Worm (Caenorhabditis elegans): ENCODE results near the gene srg-46.

The srg-46 gene

DNA sequence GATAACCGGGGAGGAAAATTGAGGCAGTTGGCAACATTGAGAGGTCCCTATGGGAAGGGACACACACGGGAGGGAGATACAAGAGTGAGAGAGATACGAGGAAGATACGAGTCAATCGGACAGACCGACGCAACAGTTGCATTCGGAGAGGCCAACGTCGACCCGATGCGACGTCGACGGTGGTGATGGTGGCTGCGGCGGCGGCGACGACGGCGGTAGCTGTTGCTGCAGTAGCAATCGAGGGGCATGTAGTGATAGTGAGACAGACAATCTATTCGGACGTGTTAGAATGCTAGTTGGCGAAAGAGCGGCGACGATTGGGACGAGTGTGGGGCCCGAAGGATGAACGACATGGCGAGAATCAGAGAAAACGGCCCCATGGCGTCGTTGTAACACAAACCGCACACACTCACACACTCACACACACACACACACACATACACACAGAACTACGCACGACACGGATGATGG, 29.9 kb downstream of the srg-46 start (continued):
- 0 out of 2 replicates have a peak, but pooled peaks have one; percentile 9 for TF ChIP-seq D1046.2 (GFP tag; IDR thresholded peaks at IDR 0.05)
- TF ChIP-seq ctbp-1 (GFP tag; IDR thresholded peaks at IDR 0.05): peak; percentile 41; the same call in 1 of the 2 replicates
- 0 out of 2 replicates have a peak, but pooled peaks have one; percentile 15 for TF ChIP-seq egl-43 (GFP tag; IDR thresholded peaks at IDR 0.05)
- TF ChIP-seq mep-1 (tag; optimal IDR thresholded peaks at IDR 0.05): peak; percentile 10
- TF ChIP-seq mes-2 (tag; optimal IDR thresholded peaks at IDR 0.05; ENCODE audit: poor library complexity, severe bottlenecking): no peak

DNA sequence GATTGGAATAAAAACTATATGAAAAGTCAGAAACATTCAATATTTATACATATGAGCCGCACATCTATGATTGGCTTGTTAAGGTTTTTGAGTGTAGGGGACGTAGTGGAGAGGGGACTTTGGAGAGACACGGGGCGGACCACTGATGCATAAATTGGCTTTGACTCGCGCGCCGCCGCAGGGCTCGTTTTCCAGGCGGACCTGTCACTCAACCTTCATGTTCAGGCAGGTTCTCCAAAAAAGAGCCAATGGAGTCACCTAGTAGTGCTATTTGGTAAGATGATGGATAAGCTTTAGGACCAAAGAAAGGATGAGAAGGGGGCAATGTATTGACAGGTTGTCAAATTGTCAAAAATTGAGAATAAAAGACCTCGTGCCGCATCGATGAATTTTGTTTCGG, 31.5 kb downstream of the srg-46 start:
- TF ChIP-seq unc-62 (GFP tag; optimal IDR thresholded peaks at IDR 0.05 in 1 of 2): peak in 1 of 2 experiments; percentile 82
- TF ChIP-seq unc-62 (tag; optimal IDR thresholded peaks at IDR 0.05): no peak
- TF ChIP-seq egl-43 (GFP tag; IDR thresholded peaks at IDR 0.05): peak; percentile 55; the same call in 1 of the 2 replicates
- TF ChIP-seq nhr-76 (tag; optimal IDR thresholded peaks at IDR 0.05): no peak
- 0 out of 2 replicates have a peak, but pooled peaks have one; percentile 12 for TF ChIP-seq ceh-20 (GFP tag; IDR thresholded peaks at IDR 0.05)
- 0 out of 2 replicates have a peak, but pooled peaks have one; percentile 16 for TF ChIP-seq set-16 (GFP tag; IDR thresholded peaks at IDR 0.05)

DNA sequence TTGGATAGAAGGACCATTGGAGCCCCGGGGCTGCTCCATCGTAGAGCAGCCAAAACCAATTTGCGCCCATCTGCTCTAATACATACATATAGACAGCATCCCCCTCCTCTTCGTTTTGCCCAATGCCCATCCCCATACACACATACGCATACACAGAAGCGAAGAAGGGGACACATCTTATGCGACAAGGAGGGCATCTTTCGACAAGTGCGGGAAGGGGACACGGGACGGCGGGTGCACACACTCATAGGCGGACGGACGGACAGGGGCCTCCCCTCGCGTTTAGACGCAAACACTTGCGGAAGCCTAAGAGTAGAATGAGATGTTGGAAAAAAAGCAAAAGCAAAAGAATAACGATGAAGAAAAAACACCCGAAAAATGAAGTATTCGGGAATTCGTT, 32.9 kb downstream of the srg-46 start:
- no peak for TF ChIP-seq lin-13 (GFP tag; optimal IDR thresholded peaks at IDR 0.05)
- TF ChIP-seq ceh-32 (tag; optimal IDR thresholded peaks at IDR 0.05; ENCODE audit: poor library complexity): no peak
- no peak for TF ChIP-seq R02D3.7 (tag; optimal IDR thresholded peaks at IDR 0.05)
- TF ChIP-seq T26A8.4 (GFP tag; IDR thresholded peaks at IDR 0.05): no peak
- TF ChIP-seq nhr-102 (tag; optimal IDR thresholded peaks at IDR 0.05): no peak
- TF ChIP-seq zfp-2 (tag; optimal IDR thresholded peaks at IDR 0.05): no peak
- no peak for TF ChIP-seq mxl-2 (GFP tag; conservative IDR thresholded peaks at IDR 0.05)
- no peak for TF ChIP-seq lin-15B (tag; optimal IDR thresholded peaks at IDR 0.05)
- TF ChIP-seq skn-1 (tag; optimal IDR thresholded peaks at IDR 0.05): no peak
- no peak for TF ChIP-seq snpc-1.2 (GFP tag; IDR thresholded peaks at IDR 0.05)
- 0 out of 4 replicates have a peak, but pooled peaks of 1 of the 2 experiments have one; percentile 41 for TF ChIP-seq madf-5 (GFP tag; IDR thresholded peaks at IDR 0.05)
- no peak for TF ChIP-seq nhr-111 (GFP tag; optimal IDR thresholded peaks at IDR 0.05)
- TF ChIP-seq sdz-12 (GFP tag; optimal IDR thresholded peaks at IDR 0.05): no peak
- TF ChIP-seq ceh-28 (tag; optimal IDR thresholded peaks at IDR 0.05): no peak
- peak; percentile 4 for TF ChIP-seq gei-8 (GFP tag; optimal IDR thresholded peaks at IDR 0.05)
- no peak for TF ChIP-seq arid-1 (GFP tag; conservative IDR thresholded peaks at IDR 0.05)
- TF ChIP-seq hmg-1.1 (GFP tag; IDR thresholded peaks at IDR 0.05): peak; percentile 28
- no peak for TF ChIP-seq lin-38 (GFP tag; IDR thresholded peaks at IDR 0.05)
- TF ChIP-seq lin-39 (tag; optimal IDR thresholded peaks at IDR 0.05): no peak
- no peak for TF ChIP-seq ceh-44 (GFP tag; IDR thresholded peaks at IDR 0.05)
- no peak for TF ChIP-seq fkh-10 (GFP tag; optimal IDR thresholded peaks at IDR 0.05)
- TF ChIP-seq ztf-11 (tag; optimal IDR thresholded peaks at IDR 0.05): no peak
- no peak for TF ChIP-seq nhr-28 (tag; optimal IDR thresholded peaks at IDR 0.05)
- no peak for TF ChIP-seq mdt-29 (GFP tag; IDR thresholded peaks at IDR 0.05)
- 0 out of 2 replicates have a peak, but pooled peaks have one; percentile 43 for TF ChIP-seq ctbp-1 (GFP tag; IDR thresholded peaks at IDR 0.05)
- no peak for TF ChIP-seq F26F4.8 (GFP tag; conservative IDR thresholded peaks at IDR 0.05)
- no peak for TF ChIP-seq dpl-1 (GFP tag; optimal IDR thresholded peaks at IDR 0.05)
- no peak for TF ChIP-seq lir-3 (tag; optimal IDR thresholded peaks at IDR 0.05)
- no peak for TF ChIP-seq snpc-4 (tag; optimal IDR thresholded peaks at IDR 0.05)
- TF ChIP-seq dve-1 (tag; optimal IDR thresholded peaks at IDR 0.05; ENCODE audit: insufficient read depth): no peak
- TF ChIP-seq mes-2 (tag; optimal IDR thresholded peaks at IDR 0.05; ENCODE audit: poor library complexity, severe bottlenecking): peak; percentile 15
- no peak for TF ChIP-seq lsy-2 (tag; optimal IDR thresholded peaks at IDR 0.05)
- no peak for TF ChIP-seq aly-2 (tag; optimal IDR thresholded peaks at IDR 0.05)
- TF ChIP-seq egl-27 (tag; optimal IDR thresholded peaks at IDR 0.05): no peak
- TF ChIP-seq Y105C5A.15 (GFP tag; IDR thresholded peaks at IDR 0.05): no peak
- no peak for TF ChIP-seq saeg-2 (GFP tag; IDR thresholded peaks at IDR 0.05)
- TF ChIP-seq Y48G9A.11 (GFP tag; IDR thresholded peaks at IDR 0.05): no peak
- TF ChIP-seq daf-16 (GFP tag; optimal IDR thresholded peaks at IDR 0.05): no peak
- TF ChIP-seq daf-16 (tag; optimal IDR thresholded peaks at IDR 0.05): no peak
- TF ChIP-seq nhr-42 (GFP tag; IDR thresholded peaks at IDR 0.05): no peak
